Fruit fly (Drosophila melanogaster) whole organism, prepupa: ENCODE data around the gene CG14154.

ENCODE experiments used
- Blimp-1 ChIP-seq: fragments of 200-800 bp; sonication (Bioruptor generic); optimal IDR thresholded peaks from 3 replicates; lab custom pipeline; 2017; ENCODE audit warnings: missing biosample characterization, missing genetic modification characterization, mild to moderate bottlenecking, moderate library complexity, missing genetic modification reagents
- CG10631 ChIP-seq: fragments of 200-800 bp; sonication (Bioruptor generic); optimal IDR thresholded peaks from 2 replicates; lab custom pipeline; 2016; ENCODE audit warnings: missing biosample characterization, missing genetic modification characterization
- CG11902 ChIP-seq: fragments of 200-800 bp; sonication (Bioruptor generic); optimal IDR thresholded peaks from 3 replicates; lab custom pipeline; 2016; ENCODE audit warnings: missing biosample characterization, missing genetic modification characterization
- CG15336 ChIP-seq: fragments of 200-800 bp; sonication (Bioruptor generic); IDR thresholded peaks from 2 replicates; pipeline ENCODE4 v1.3.6; 2022; ENCODE audit warnings: missing biosample characterization, missing genetic modification characterization
- CG1621 ChIP-seq: fragments of 200-800 bp; sonication (Bioruptor generic); optimal IDR thresholded peaks from 3 replicates; lab custom pipeline; 2018; ENCODE audit warnings: missing biosample characterization, mild to moderate bottlenecking, missing genetic modification characterization
- CG16779 ChIP-seq: fragments of 200-800 bp; sonication (Bioruptor generic); optimal IDR thresholded peaks from 3 replicates; lab custom pipeline; 2017; ENCODE audit warnings: missing biosample characterization, mild to moderate bottlenecking, missing genetic modification characterization
- CG3032 ChIP-seq: fragments of 200-800 bp; optimal IDR thresholded peaks from 2 replicates; lab custom pipeline; 2019; ENCODE audit warnings: missing biosample characterization, mild to moderate bottlenecking, missing genetic modification characterization, moderate library complexity
- CG31627 ChIP-seq: fragments of 200-800 bp; sonication (Bioruptor generic); optimal IDR thresholded peaks from 3 replicates; lab custom pipeline; 2016; ENCODE audit warnings: missing biosample characterization, missing genetic modification characterization
- CG32006 ChIP-seq: fragments of 200-800 bp; sonication (Bioruptor generic); optimal IDR thresholded peaks from 3 replicates; lab custom pipeline; 2017; ENCODE audit warnings: missing biosample characterization, mild to moderate bottlenecking, missing genetic modification characterization
- CG34406 ChIP-seq: fragments of 200-800 bp; sonication (Bioruptor generic); optimal IDR thresholded peaks from 3 replicates; lab custom pipeline; 2016; ENCODE audit warnings: missing biosample characterization, missing genetic modification characterization
- CG3919 ChIP-seq: fragments of 200-800 bp; sonication (Bioruptor generic); optimal IDR thresholded peaks from 3 replicates; lab custom pipeline; 2016; ENCODE audit warnings: missing biosample characterization, missing genetic modification characterization
- CG6163 ChIP-seq: fragments of 200-800 bp; sonication (Bioruptor generic); IDR thresholded peaks from 3 replicates; pipeline ENCODE4 v1.3.6; 2022; ENCODE audit warnings: missing biosample characterization, missing genetic modification characterization
- CG6276 ChIP-seq: fragments of 200-800 bp; sonication (Bioruptor generic); optimal IDR thresholded peaks from 2 replicates; lab custom pipeline; 2017; ENCODE audit warnings: missing biosample characterization, mild to moderate bottlenecking, missing genetic modification characterization
- CG6792 ChIP-seq: fragments of 200-800 bp; sonication (Bioruptor generic); optimal IDR thresholded peaks from 3 replicates; lab custom pipeline; 2016; ENCODE audit warnings: missing biosample characterization, missing genetic modification characterization
- CG6808 ChIP-seq: fragments of 200-800 bp; sonication (Bioruptor generic); optimal IDR thresholded peaks from 3 replicates; lab custom pipeline; 2017; ENCODE audit warnings: missing biosample characterization, missing genetic modification characterization, mild to moderate bottlenecking, moderate library complexity, missing genetic modification reagents
- CG7368 ChIP-seq: fragments of 200-800 bp; sonication (Bioruptor generic); optimal IDR thresholded peaks from 3 replicates; lab custom pipeline; 2016; ENCODE audit warnings: missing biosample characterization, missing genetic modification characterization
- CG8119 ChIP-seq: fragments of 200-800 bp; sonication (Bioruptor generic); IDR thresholded peaks from 3 replicates; pipeline ENCODE4 v1.3.6; 2022; ENCODE audit warnings: missing biosample characterization, missing genetic modification characterization
- CG8632 ChIP-seq: fragments of 200-800 bp; sonication (Bioruptor generic); optimal IDR thresholded peaks from 3 replicates; lab custom pipeline; 2016; ENCODE audit warnings: missing biosample characterization, missing genetic modification characterization
- CG9139 ChIP-seq: fragments of 200-800 bp; sonication (Bioruptor generic); optimal IDR thresholded peaks from 3 replicates; lab custom pipeline; 2017; ENCODE audit warnings: missing biosample characterization, mild to moderate bottlenecking, missing genetic modification characterization
- Eip75B ChIP-seq: fragments of 200-800 bp; sonication (Bioruptor generic); optimal IDR thresholded peaks from 3 replicates; lab custom pipeline; 2016; ENCODE audit warnings: missing biosample characterization, missing genetic modification characterization
- Eip78C ChIP-seq: fragments of 200-800 bp; sonication (Bioruptor generic); peaks from one replicate; lab custom pipeline; 2016; ENCODE audit warnings: missing biosample characterization, missing genetic modification characterization
- Eip93F ChIP-seq: fragments of 200-800 bp; sonication (Bioruptor generic); optimal IDR thresholded peaks from 2 replicates; lab custom pipeline; 2016; ENCODE audit warnings: missing biosample characterization, mild to moderate bottlenecking, missing genetic modification characterization
- Ets21C ChIP-seq: fragments of 200-800 bp; sonication (Bioruptor generic); optimal IDR thresholded peaks from 3 replicates; lab custom pipeline; 2016; ENCODE audit warnings: missing biosample characterization, missing genetic modification characterization
- Ets96B ChIP-seq: fragments of 200-800 bp; optimal IDR thresholded peaks from 2 replicates; lab custom pipeline; 2019; ENCODE audit warnings: missing biosample characterization, mild to moderate bottlenecking, missing genetic modification characterization, moderate library complexity
- Hr38 ChIP-seq: sonication (Bioruptor generic); optimal IDR thresholded peaks from 2 replicates; lab custom pipeline; 2016; ENCODE audit warnings: missing biosample characterization, missing genetic modification characterization
- Hr4 ChIP-seq: fragments of 200-800 bp; sonication (Bioruptor generic); optimal IDR thresholded peaks from 3 replicates; lab custom pipeline; 2016; ENCODE audit warnings: missing biosample characterization, missing genetic modification characterization
- Lpt ChIP-seq: fragments of 200-800 bp; sonication (Bioruptor generic); optimal IDR thresholded peaks from 3 replicates; lab custom pipeline; 2016; ENCODE audit warnings: missing biosample characterization, missing genetic modification characterization
- Met ChIP-seq: fragments of 200-800 bp; sonication (Bioruptor generic); optimal IDR thresholded peaks from 3 replicates; lab custom pipeline; 2016; ENCODE audit warnings: missing biosample characterization, missing genetic modification characterization
- OdsH ChIP-seq: fragments of 200-800 bp; sonication (Bioruptor generic); optimal IDR thresholded peaks from 3 replicates; lab custom pipeline; 2016; ENCODE audit warnings: missing biosample characterization, missing genetic modification characterization
- Smox ChIP-seq: fragments of 200-800 bp; sonication (Bioruptor generic); optimal IDR thresholded peaks from 3 replicates; lab custom pipeline; 2016; ENCODE audit warnings: missing biosample characterization, missing genetic modification characterization
- Sox102F ChIP-seq: fragments of 200-800 bp; sonication (Bioruptor generic); optimal IDR thresholded peaks from 2 replicates; lab custom pipeline; 2016; ENCODE audit warnings: missing biosample characterization, mild to moderate bottlenecking, missing genetic modification characterization
- Sox14 ChIP-seq: fragments of 200-800 bp; sonication (Bioruptor generic); optimal IDR thresholded peaks from 3 replicates; lab custom pipeline; 2016; ENCODE audit warnings: missing biosample characterization, missing genetic modification characterization
- Sox15 ChIP-seq: fragments of 200-800 bp; sonication (Bioruptor generic); optimal IDR thresholded peaks from 3 replicates; lab custom pipeline; 2016; ENCODE audit warnings: missing biosample characterization, missing genetic modification characterization
- achi ChIP-seq: fragments of 200-800 bp; sonication (Bioruptor generic); optimal IDR thresholded peaks from 3 replicates; lab custom pipeline; 2016; ENCODE audit warnings: missing biosample characterization, missing genetic modification characterization
- acj6 ChIP-seq: fragments of 200-800 bp; sonication (Bioruptor generic); optimal IDR thresholded peaks from 3 replicates; lab custom pipeline; 2016; ENCODE audit warnings: missing biosample characterization, missing genetic modification characterization
- cyc ChIP-seq: fragments of 200-800 bp; sonication (Bioruptor generic); optimal IDR thresholded peaks from 3 replicates; lab custom pipeline; 2016; ENCODE audit warnings: missing biosample characterization, missing genetic modification characterization
- dac ChIP-seq: fragments of 200-800 bp; sonication (Bioruptor generic); optimal IDR thresholded peaks from 2 replicates; lab custom pipeline; 2017; ENCODE audit warnings: missing biosample characterization, mild to moderate bottlenecking, missing genetic modification characterization
- dsx ChIP-seq: fragments of 200-800 bp; optimal IDR thresholded peaks from 3 replicates; lab custom pipeline; 2019; ENCODE audit warnings: missing biosample characterization, mild to moderate bottlenecking, missing genetic modification characterization, moderate library complexity; ENCODE audit not compliant: poor library complexity, severe bottlenecking
- eg ChIP-seq: fragments of 200-800 bp; sonication (Bioruptor generic); IDR thresholded peaks from 3 replicates; pipeline ENCODE4 v1.3.6; 2022; ENCODE audit warnings: missing biosample characterization, missing genetic modification characterization
- esn ChIP-seq: fragments of 200-800 bp; sonication (Bioruptor generic); optimal IDR thresholded peaks from 2 replicates; lab custom pipeline; 2016; ENCODE audit warnings: missing biosample characterization, mild to moderate bottlenecking, missing genetic modification characterization, moderate library complexity
- fd59A ChIP-seq: fragments of 200-800 bp; sonication (Bioruptor generic); optimal IDR thresholded peaks from 2 replicates; lab custom pipeline; 2017; ENCODE audit warnings: missing biosample characterization, mild to moderate bottlenecking, missing genetic modification characterization, missing genetic modification reagents
- fd85E ChIP-seq: fragments of 200-800 bp; sonication (Bioruptor generic); optimal IDR thresholded peaks from 3 replicates; lab custom pipeline; 2016; ENCODE audit warnings: missing biosample characterization, missing genetic modification characterization
- fkh ChIP-seq: fragments of 200-800 bp; sonication (Bioruptor generic); optimal IDR thresholded peaks from 3 replicates; lab custom pipeline; 2017; ENCODE audit warnings: missing biosample characterization, mild to moderate bottlenecking, missing genetic modification characterization, moderate library complexity
- lz ChIP-seq: fragments of 200-800 bp; sonication (Bioruptor generic); optimal IDR thresholded peaks from 3 replicates; lab custom pipeline; 2016; ENCODE audit warnings: missing biosample characterization, missing genetic modification characterization
- net ChIP-seq: fragments of 200-800 bp; sonication (Bioruptor generic); optimal IDR thresholded peaks from 3 replicates; lab custom pipeline; 2016; ENCODE audit warnings: missing biosample characterization, missing genetic modification characterization
- pdm3 ChIP-seq: fragments of 200-800 bp; sonication (Bioruptor generic); optimal IDR thresholded peaks from 3 replicates; lab custom pipeline; 2016; ENCODE audit warnings: missing biosample characterization, missing genetic modification characterization
- salr ChIP-seq, 2 experiments: fragments of 200-800 bp; sonication (Bioruptor generic); optimal IDR thresholded peaks; 3 replicates each; lab custom pipeline; 2016 to 2018; ENCODE audit warnings: missing biosample characterization in 2 of 2, missing genetic modification characterization in 2 of 2, mild to moderate bottlenecking in 1 of 2
- spab ChIP-seq: fragments of 200-800 bp; sonication (Bioruptor generic); optimal IDR thresholded peaks from 2 replicates; lab custom pipeline; 2017; ENCODE audit warnings: missing biosample characterization, mild to moderate bottlenecking, missing genetic modification characterization, missing genetic modification reagents
- ss ChIP-seq, 2 experiments: fragments of 200-800 bp; sonication (Bioruptor generic); optimal IDR thresholded peaks; 2 replicates in 1 of 2; 3 replicates in 1 of 2; lab custom pipeline; 2017 to 2018; ENCODE audit warnings: mild to moderate bottlenecking in 2 of 2, missing biosample characterization in 2 of 2, missing genetic modification characterization in 2 of 2, moderate library complexity in 1 of 2
- svp ChIP-seq: fragments of 200-800 bp; sonication (Bioruptor generic); peaks from one replicate; lab custom pipeline; 2016; ENCODE audit warnings: missing biosample characterization, missing genetic modification characterization
- topi ChIP-seq: fragments of 200-800 bp; sonication (Bioruptor generic); optimal IDR thresholded peaks from 3 replicates; lab custom pipeline; 2016; ENCODE audit warnings: missing biosample characterization, missing genetic modification characterization
- vri ChIP-seq: fragments of 200-800 bp; sonication (Bioruptor generic); optimal IDR thresholded peaks from 3 replicates; lab custom pipeline; 2016; ENCODE audit warnings: missing biosample characterization, mild to moderate bottlenecking, missing genetic modification characterization

CG14154 gene

dm6 chr3L:10681814-10682213 is 40.1 kb downstream of the CG14154 start:
- TF ChIP-seq CG11902 (GFP tag; lab: Kevin White, UChicago) (no peak), CG3919 (GFP tag; lab: Kevin White, UChicago) (peak; percentile 15), lz (no peak), Lpt (peak; percentile 42), Sox102F (GFP tag; lab: Kevin White, UChicago) (peak; percentile 36), CG8632 (GFP tag; lab: Kevin White, UChicago) (no peak), net (GFP tag; lab: Kevin White, UChicago) (no peak), Eip78C (GFP tag; lab: Kevin White, UChicago) (peak; percentile 56), CG32006 (GFP tag; lab: Kevin White, UChicago) (no peak), CG8119 (peak; percentile 39; the same call in 1 of the 3 replicates), Ets96B (tag; lab: Kevin White, UChicago) (no peak), topi (GFP tag; lab: Kevin White, UChicago) (no peak), Met (no peak), pdm3 (no peak), ss (GFP tag; optimal IDR thresholded peaks at IDR 0.05; lab: Kevin White, UChicago) (no peak), CG6276 (GFP tag; lab: Kevin White, UChicago) (no peak), CG6792 (GFP tag; lab: Kevin White, UChicago) (no peak), OdsH (GFP tag; lab: Kevin White, UChicago) (no peak), fd59A (GFP tag; lab: Kevin White, UChicago) (no peak), cyc (no peak), Eip93F (no peak), Hr4 (no peak), fd85E (GFP tag; lab: Kevin White, UChicago) (no peak), CG31627 (GFP tag; lab: Kevin White, UChicago) (no peak), CG10631 (GFP tag; lab: Kevin White, UChicago) (no peak), CG3032 (tag; lab: Kevin White, UChicago) (no peak), CG6163 (GFP tag; lab: Robert Waterston, UW) (peak; percentile 63), CG7368 (GFP tag; lab: Kevin White, UChicago) (no peak), Ets21C (GFP tag; lab: Kevin White, UChicago) (no peak), svp (peak; percentile 69), CG1621 (tag; lab: Kevin White, UChicago) (no peak), eg (peak; percentile 67; the same call in 2 of the 3 replicates), CG16779 (tag; lab: Kevin White, UChicago) (peak; percentile 0), CG6808 (GFP tag; lab: Kevin White, UChicago) (no peak), Smox (GFP tag; lab: Kevin White, UChicago) (no peak), Blimp-1 (GFP tag; lab: Kevin White, UChicago) (no peak), Sox14 (GFP tag; lab: Kevin White, UChicago) (no peak), vri (GFP tag; lab: Kevin White, UChicago) (peak; percentile 29), CG9139 (GFP tag; lab: Kevin White, UChicago) (no peak), CG15336 (GFP tag; lab: Robert Waterston, UW) (peak; percentile 41; the same call in 1 of the 2 replicates), CG34406 (GFP tag; lab: Kevin White, UChicago) (peak; percentile 9), achi (GFP tag; lab: Kevin White, UChicago) (no peak), Sox15 (GFP tag; lab: Kevin White, UChicago) (no peak), acj6 (GFP tag; lab: Kevin White, UChicago) (no peak), esn (GFP tag; lab: Kevin White, UChicago) (peak; percentile 18), dsx (no peak), Hr38 (GFP tag; lab: Kevin White, UChicago) (no peak), Eip75B (no peak), fkh (peak; percentile 69), spab (no peak), salr (GFP tag; optimal IDR thresholded peaks at IDR 0.05; lab: Kevin White, UChicago) (no peak), dac (GFP tag; lab: Kevin White, UChicago) (no peak)
